Fruit fly (Drosophila melanogaster) whole organism, pupa: ENCODE data around the gene IntS6.

Experiments used
- CG8301 ChIP-seq: fragments of 200-800 bp; sonication (Bioruptor generic); optimal IDR thresholded peaks from 2 replicates; lab custom pipeline; 2018; ENCODE audit warnings: missing biosample characterization, mild to moderate bottlenecking, missing genetic modification characterization
- Pif1A ChIP-seq: fragments of 200-800 bp; sonication (Bioruptor generic); optimal IDR thresholded peaks from 3 replicates; lab custom pipeline; 2016; ENCODE audit warnings: missing biosample characterization, missing genetic modification characterization
- gl ChIP-seq: fragments of 200-800 bp; sonication (Bioruptor generic); optimal IDR thresholded peaks from 2 replicates; lab custom pipeline; 2018; ENCODE audit warnings: missing biosample characterization, mild to moderate bottlenecking, missing genetic modification characterization
- rn ChIP-seq: fragments of 200-800 bp; sonication (Bioruptor generic); IDR thresholded peaks from 2 replicates; pipeline ENCODE4 v1.3.6; 2022; ENCODE audit warnings: missing biosample characterization, missing genetic modification characterization

DNA sequence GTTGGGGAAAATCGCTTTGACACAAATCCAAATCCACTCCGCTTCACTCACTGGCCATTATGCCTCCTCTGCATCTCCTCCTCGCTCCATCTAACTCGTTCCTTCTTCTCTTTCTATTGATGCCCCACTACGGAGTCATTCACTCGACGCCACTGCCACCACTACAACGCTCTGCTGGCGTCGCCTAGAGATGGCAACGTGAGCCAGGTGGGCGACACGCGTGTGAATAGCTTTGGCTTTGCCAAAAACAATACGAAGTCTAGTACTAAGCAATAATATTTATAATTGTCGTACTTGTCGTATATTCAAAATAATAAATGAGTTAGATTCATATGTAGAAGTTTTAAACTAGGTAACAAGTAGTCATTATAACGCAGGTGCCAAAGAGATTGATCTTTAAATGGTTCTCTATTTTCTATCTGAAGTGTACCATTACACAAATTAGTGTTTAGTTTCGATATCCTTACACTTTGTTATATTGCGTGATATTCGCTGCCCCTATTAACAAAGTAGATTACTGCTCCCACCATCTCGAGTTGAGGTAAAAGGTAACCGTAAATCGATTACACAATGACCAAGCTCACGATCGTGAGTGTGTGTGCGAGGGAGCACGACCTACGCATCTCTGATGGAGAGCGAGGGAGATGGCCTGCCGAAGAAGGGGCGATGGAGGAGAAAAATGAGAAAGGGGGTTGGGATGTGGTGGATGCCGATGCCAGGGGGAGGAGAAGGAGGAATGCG is 1.9 kb downstream of the IntS6 start:
- TF ChIP-seq gl (tag; lab: Kevin White, UChicago) (no peak), Pif1A (GFP tag; lab: Kevin White, UChicago) (no peak), rn (GFP tag; lab: Robert Waterston, UW) (no peak), CG8301 (tag; lab: Kevin White, UChicago) (peak; percentile 20)
